Worm (Caenorhabditis elegans): ENCODE results near the gene str-37.

The str-37 gene

ce11 chrV:13351773-13352172 lies 24.2 kb downstream of the str-37 start:
- TF ChIP-seq ceh-62 (tag; optimal IDR thresholded peaks at IDR 0.05) = no peak
- TF ChIP-seq lin-13 (GFP tag; optimal IDR thresholded peaks at IDR 0.05) = no peak
- no peak for TF ChIP-seq zip-11 (GFP tag; IDR thresholded peaks at IDR 0.05)
- no peak for TF ChIP-seq vab-7 (GFP tag; IDR thresholded peaks at IDR 0.05)
- no peak for TF ChIP-seq attf-4 (tag; optimal IDR thresholded peaks at IDR 0.05)
- peak in 1 of 2 experiments; percentile 30 for TF ChIP-seq lsy-2 (tag; optimal IDR thresholded peaks at IDR 0.05)
- TF ChIP-seq dve-1 (tag; optimal IDR thresholded peaks at IDR 0.05; ENCODE audit: insufficient read depth) = no peak
- no peak for TF ChIP-seq ceh-44 (GFP tag; IDR thresholded peaks at IDR 0.05)
- TF ChIP-seq ceh-20 (GFP tag; IDR thresholded peaks at IDR 0.05) = peak; percentile 71
- peak in 1 of 2 experiments; percentile 99 for TF ChIP-seq unc-62 (GFP tag; optimal IDR thresholded peaks at IDR 0.05 in 1 of 2)
- no peak for TF ChIP-seq unc-62 (tag; optimal IDR thresholded peaks at IDR 0.05)
- TF ChIP-seq F37D6.2 (tag; optimal IDR thresholded peaks at IDR 0.05) = no peak

DNA sequence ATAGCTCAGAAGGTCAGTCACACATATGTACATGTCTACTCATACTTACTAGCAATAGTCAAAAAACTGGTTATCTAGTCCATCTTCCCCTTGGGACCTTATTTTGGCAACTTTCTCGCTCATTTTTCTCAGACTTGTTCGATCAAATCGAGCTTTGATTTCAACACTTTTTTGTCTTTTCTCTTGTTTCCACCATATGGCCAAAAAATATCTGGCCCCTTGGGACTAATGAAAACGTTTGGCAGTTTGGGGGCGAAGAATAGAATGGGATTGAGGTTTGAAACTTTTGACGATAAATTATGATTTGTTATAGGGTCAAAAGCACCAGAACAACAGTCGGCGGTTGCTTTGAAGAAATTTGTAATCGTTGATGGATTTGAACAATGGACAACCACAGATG lies 24.9 kb downstream of the str-37 start:
- TF ChIP-seq lsy-2 (tag; optimal IDR thresholded peaks at IDR 0.05) (peak in 1 of 2 experiments; percentile 19), unc-62 (GFP tag; optimal IDR thresholded peaks at IDR 0.05 in 1 of 2) (peak in 1 of 2 experiments; percentile 67), unc-62 (tag; optimal IDR thresholded peaks at IDR 0.05) (no peak), nhr-102 (tag; optimal IDR thresholded peaks at IDR 0.05) (no peak)

ce11 chrV:13356210-13356609 lies 28.6 kb downstream of the str-37 start:
- TF ChIP-seq unc-62 (GFP tag; optimal IDR thresholded peaks at IDR 0.05 in 1 of 2) = peak in 1 of 2 experiments; percentile 82
- no peak for TF ChIP-seq unc-62 (tag; optimal IDR thresholded peaks at IDR 0.05)
- no peak for TF ChIP-seq lin-13 (GFP tag; optimal IDR thresholded peaks at IDR 0.05)

- peak; percentile 81 for TF ChIP-seq ztf-7 (tag; optimal IDR thresholded peaks at IDR 0.05)
- peak; percentile 67 for TF ChIP-seq dmd-6 (GFP tag; IDR thresholded peaks at IDR 0.05)
- TF ChIP-seq nhr-42 (GFP tag; IDR thresholded peaks at IDR 0.05) = no peak
- peak; percentile 18 for TF ChIP-seq aha-1 (tag)
- TF ChIP-seq zip-11 (GFP tag; IDR thresholded peaks at IDR 0.05) = no peak
- TF ChIP-seq dve-1 (tag; optimal IDR thresholded peaks at IDR 0.05; ENCODE audit: insufficient read depth) = peak; percentile 31
- peak in 1 of 2 experiments; percentile 11 for TF ChIP-seq lsy-2 (tag; optimal IDR thresholded peaks at IDR 0.05)
- TF ChIP-seq nhr-28 (tag; optimal IDR thresholded peaks at IDR 0.05) = peak; percentile 42
- TF ChIP-seq pqm-1 (tag; optimal IDR thresholded peaks at IDR 0.05) = peak; percentile 88
These were observed 30.2 kb downstream of the str-37 start, which contains the start of gene F32H5.1 for ce11 chrV:13357652-13358281. Gene F32H5.1, minus strand, starts transcription at chrV:13358037.

DNA sequence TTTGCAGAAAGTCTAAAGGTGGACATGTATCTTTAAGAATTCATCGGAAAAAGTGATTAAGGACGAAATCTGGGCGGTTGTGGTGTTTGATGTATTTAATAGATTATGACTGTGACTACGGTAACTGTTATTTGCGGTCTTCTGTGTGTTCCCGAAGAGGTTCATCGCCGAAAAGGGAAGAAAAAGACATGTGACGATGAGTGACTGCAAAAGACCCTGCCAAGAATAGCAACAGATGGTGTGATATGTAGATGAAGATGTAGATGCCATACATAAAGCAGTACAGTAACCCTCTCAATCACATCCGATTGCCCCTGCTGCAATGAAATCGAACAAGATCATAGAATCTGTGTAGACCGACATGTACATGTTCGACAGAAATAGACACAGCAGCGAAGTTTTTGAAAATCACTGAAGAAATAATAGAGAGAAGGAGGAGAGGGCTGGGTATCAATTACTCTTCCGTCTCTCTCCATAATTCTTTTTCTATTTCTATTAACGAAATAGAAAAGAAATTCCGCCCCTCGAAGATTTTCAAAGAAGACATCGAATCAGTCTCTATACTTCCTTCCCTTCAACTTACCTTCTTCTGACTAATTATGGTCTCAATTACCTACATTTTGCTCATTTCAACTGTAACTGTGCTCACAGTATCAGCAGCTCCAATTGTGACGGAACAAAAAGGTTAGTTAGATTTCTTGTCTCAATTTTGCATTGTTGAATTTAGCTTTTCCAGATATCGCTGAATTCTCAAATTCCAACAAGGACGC lies 31.4 kb downstream of the str-37 start, which contains the start of gene F32H5.3:
TSS of gene F32H5.3 (plus strand) at position 513 of the 770 bp plus-strand sequence.
- TF ChIP-seq daf-19 (GFP tag; conservative IDR thresholded peaks at IDR 0.05) (no peak), zag-1 (tag; optimal IDR thresholded peaks at IDR 0.05) (no peak), vab-7 (GFP tag; IDR thresholded peaks at IDR 0.05) (no peak), hif-1 (tag; optimal IDR thresholded peaks at IDR 0.05) (no peak), jun-1 (tag; optimal IDR thresholded peaks at IDR 0.05) (no peak), spr-3 (GFP tag; optimal IDR thresholded peaks at IDR 0.05) (no peak), unc-62 (GFP tag; optimal IDR thresholded peaks at IDR 0.05 in 1 of 2) (peak in 1 of 2 experiments; percentile 97), unc-62 (tag; optimal IDR thresholded peaks at IDR 0.05) (no peak), egl-43 (GFP tag; IDR thresholded peaks at IDR 0.05) (no peak), aly-2 (tag; optimal IDR thresholded peaks at IDR 0.05) (no peak), ceh-62 (tag; optimal IDR thresholded peaks at IDR 0.05) (no peak), pha-4 (GFP tag; IDR thresholded peaks at IDR 0.05) (no peak), pha-4 (tag; optimal IDR thresholded peaks at IDR 0.05) (no peak), madf-9 (GFP tag; conservative IDR thresholded peaks at IDR 0.05) (no peak), mdt-29 (GFP tag; IDR thresholded peaks at IDR 0.05) (no peak), unc-130 (GFP tag; optimal IDR thresholded peaks at IDR 0.05) (no peak), mdl-1 (tag; optimal IDR thresholded peaks at IDR 0.05) (peak in 1 of 2 experiments; percentile 44), lin-15B (tag; optimal IDR thresholded peaks at IDR 0.05) (no peak), ceh-20 (GFP tag; IDR thresholded peaks at IDR 0.05) (no peak), arid-1 (GFP tag; conservative IDR thresholded peaks at IDR 0.05) (no peak), skn-1 (tag; optimal IDR thresholded peaks at IDR 0.05) (no peak), tag-97 (GFP tag; IDR thresholded peaks at IDR 0.05) (no peak), lsy-2 (tag; optimal IDR thresholded peaks at IDR 0.05) (peak in 1 of 2 experiments; percentile 37), F10B5.3 (tag; optimal IDR thresholded peaks at IDR 0.05) (no peak), nhr-28 (tag; optimal IDR thresholded peaks at IDR 0.05) (peak; percentile 63), mxl-3 (GFP tag; optimal IDR thresholded peaks at IDR 0.05) (peak; percentile 35), Y105C5A.15 (GFP tag; IDR thresholded peaks at IDR 0.05) (no peak)

Data from whole organism, L4 larva.